Worm (Caenorhabditis elegans) whole organism, early embryonic: Measurements from ENCODE around the gene C01G12.5.

Source experiments
- B0310.2 ChIP-seq: sonication (generic microtip); optimal IDR thresholded peaks from 2 replicates; lab custom pipeline; 2016; ENCODE audit warnings: mild to moderate bottlenecking, missing genetic modification characterization, missing compliant biosample characterization
- ama-1 ChIP-seq: fragments of 150-350 bp; optimal IDR thresholded peaks from 2 replicates; lab custom pipeline; 2014
- ceh-13 ChIP-seq: fragments of 200-800 bp; sonication (Bioruptor generic); optimal IDR thresholded peaks from 2 replicates; lab custom pipeline; 2018; ENCODE audit warnings: mild to moderate bottlenecking, missing genetic modification characterization, missing compliant biosample characterization
- ets-7 ChIP-seq: sonication (generic microtip); optimal IDR thresholded peaks from 2 replicates; lab custom pipeline; 2016; ENCODE audit warnings: missing genotype, missing genetic modification characterization, missing compliant biosample characterization
- flt-1 ChIP-seq: fragments of 200-800 bp; sonication (Bioruptor generic); IDR thresholded peaks from 2 replicates; pipeline ENCODE4 v1.3.6; 2022; ENCODE audit warnings: missing genetic modification characterization, missing compliant biosample characterization
- pes-1 ChIP-seq: fragments of 200-800 bp; sonication (Bioruptor generic); IDR thresholded peaks from 2 replicates; pipeline ENCODE4 v1.3.6; 2022; ENCODE audit warnings: missing genetic modification reagents, missing genetic modification characterization, missing compliant biosample characterization
- sea-1 ChIP-seq: fragments of 200-800 bp; sonication (Bioruptor generic); conservative IDR thresholded peaks from 2 replicates; pipeline ENCODE4 v1.3.6; 2022; ENCODE audit warnings: missing genetic modification characterization, missing compliant biosample characterization
- tbx-11 ChIP-seq: fragments of 200-800 bp; sonication (Bioruptor generic); IDR thresholded peaks from 2 replicates; pipeline ENCODE4 v1.3.6; 2022; ENCODE audit warnings: missing genetic modification characterization, missing compliant biosample characterization
- tbx-37 ChIP-seq: fragments of 200-800 bp; sonication (Bioruptor generic); conservative IDR thresholded peaks from 2 replicates; pipeline ENCODE4 v1.3.6; 2022; ENCODE audit warnings: missing genetic modification reagents, missing genetic modification characterization, missing compliant biosample characterization

DNA sequence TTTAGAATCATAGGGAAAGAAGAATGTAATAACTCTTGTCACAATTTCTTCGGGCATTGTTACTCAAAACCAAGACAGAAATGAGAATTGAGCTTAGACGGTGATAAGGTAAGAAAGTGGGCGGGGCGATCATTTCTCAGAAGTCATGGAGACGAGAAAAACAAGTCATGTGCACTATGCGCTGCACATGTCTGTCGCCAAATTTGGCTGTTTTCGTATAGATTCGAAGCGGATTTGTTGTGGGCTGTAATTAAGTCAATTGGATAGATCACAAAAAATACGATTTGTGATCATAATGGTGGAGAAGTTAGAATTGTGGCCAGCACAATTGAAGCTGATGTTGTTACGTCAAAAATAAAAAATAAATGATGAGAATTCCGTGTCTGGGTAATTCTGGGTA is 4.4 kb upstream of the C01G12.5 start, which contains the start of gene C01G12.7:
- TF ChIP-seq pes-1 (GFP tag; lab: Robert Waterston, UW): no peak
- no peak for TF ChIP-seq B0310.2
- no peak for TF ChIP-seq flt-1 (GFP tag; lab: Robert Waterston, UW)
- TF ChIP-seq ama-1 (lab: Kevin White, UChicago): no peak
- no peak for TF ChIP-seq tbx-37 (GFP tag; lab: Robert Waterston, UW)
- TF ChIP-seq sea-1: no peak
- TF ChIP-seq tbx-11 (GFP tag; lab: Robert Waterston, UW): no peak
- no peak for TF ChIP-seq ets-7 (tag; lab: Kevin White, UChicago)
- TF ChIP-seq ceh-13 (GFP tag; lab: Kevin White, UChicago): no peak
